Worm (Caenorhabditis elegans): ENCODE measurements around the gene srbc-84.
A peak's percentile ranks its signal among the peaks of the same experiment; 100 is the strongest.

Gene srbc-84

ce11 chrV:16287619-16288018 is 11.2 kb upstream of the srbc-84 start, which contains the start of gene F28G4.3:
TSS of gene F28G4.3 (minus strand) at chrV:16287719.
- TF ChIP-seq elt-3 (tag; optimal IDR thresholded peaks at IDR 0.05) (no peak), snpc-4 (tag; optimal IDR thresholded peaks at IDR 0.05) (no peak), nhr-77 (tag; optimal IDR thresholded peaks at IDR 0.05) (no peak), pha-4 (tag; optimal IDR thresholded peaks at IDR 0.05) (no peak), egl-27 (tag; optimal IDR thresholded peaks at IDR 0.05) (no peak), eor-1 (tag; optimal IDR thresholded peaks at IDR 0.05) (no peak), nhr-28 (tag; optimal IDR thresholded peaks at IDR 0.05) (no peak), pqm-1 (tag; optimal IDR thresholded peaks at IDR 0.05) (no peak), sea-2 (GFP tag; optimal IDR thresholded peaks at IDR 0.05) (no peak), nfya-1 (tag; optimal IDR thresholded peaks at IDR 0.05; ENCODE audit: insufficient read depth) (no peak), nhr-25 (tag; optimal IDR thresholded peaks at IDR 0.05) (no peak), skn-1 (tag; optimal IDR thresholded peaks at IDR 0.05) (no peak)

ce11 chrV:16292409-16292808 is 6.4 kb upstream of the srbc-84 start, which contains the start of gene oac-5:
TSS of gene oac-5 (plus strand) at chrV:16292709.
- TF ChIP-seq elt-2 (tag; optimal IDR thresholded peaks at IDR 0.05) (peak; percentile 42), aly-2 (tag; optimal IDR thresholded peaks at IDR 0.05) (no peak), pqm-1 (tag; optimal IDR thresholded peaks at IDR 0.05) (peak; percentile 12)

- TF ChIP-seq fkh-2 (tag; optimal IDR thresholded peaks at IDR 0.05) (no peak), aly-2 (tag; optimal IDR thresholded peaks at IDR 0.05) (no peak), eor-1 (tag; optimal IDR thresholded peaks at IDR 0.05) (no peak), nhr-77 (tag; optimal IDR thresholded peaks at IDR 0.05) (no peak), elt-2 (tag; optimal IDR thresholded peaks at IDR 0.05) (no peak), jun-1 (tag; optimal IDR thresholded peaks at IDR 0.05) (no peak), lin-15B (tag; optimal IDR thresholded peaks at IDR 0.05) (no peak), nhr-237 (tag; optimal IDR thresholded peaks at IDR 0.05) (no peak), mdl-1 (tag; optimal IDR thresholded peaks at IDR 0.05) (no peak), pha-4 (tag; optimal IDR thresholded peaks at IDR 0.05) (no peak), nfya-1 (tag; optimal IDR thresholded peaks at IDR 0.05; ENCODE audit: insufficient read depth) (no peak), elt-3 (tag; optimal IDR thresholded peaks at IDR 0.05) (no peak), lsy-12 (tag; optimal IDR thresholded peaks at IDR 0.05) (no peak), nhr-11 (tag; optimal IDR thresholded peaks at IDR 0.05) (no peak), tbx-2 (tag; optimal IDR thresholded peaks at IDR 0.05) (no peak), unc-39 (tag; optimal IDR thresholded peaks at IDR 0.05) (no peak)
Observed at ce11 chrV:16297070-16297469, 1.7 kb upstream of the srbc-84 start, which contains the start of gene srbc-83. TSS of gene srbc-83 (plus strand) at chrV:16297370.

ce11 chrV:16299834-16300233 is 1.1 kb downstream of the srbc-84 start:
- TF ChIP-seq lin-39 (tag; optimal IDR thresholded peaks at IDR 0.05) (no peak), ZK546.5 (tag; optimal IDR thresholded peaks at IDR 0.05) (no peak), ztf-4 (tag; optimal IDR thresholded peaks at IDR 0.05) (no peak), fkh-2 (tag; optimal IDR thresholded peaks at IDR 0.05) (no peak), nhr-43 (tag; optimal IDR thresholded peaks at IDR 0.05; ENCODE audit: poor library complexity, severe bottlenecking) (no peak)

ce11 chrV:16300276-16300675 is 1.5 kb downstream of the srbc-84 start, which contains the start of gene srbc-82:
TSS of gene srbc-82 (plus strand) at chrV:16300576.
- TF ChIP-seq mml-1 (tag; optimal IDR thresholded peaks at IDR 0.05) (no peak), ZK546.5 (tag; optimal IDR thresholded peaks at IDR 0.05) (no peak), ztf-11 (tag; optimal IDR thresholded peaks at IDR 0.05) (no peak), nhr-76 (tag; optimal IDR thresholded peaks at IDR 0.05) (no peak), nhr-67 (tag; optimal IDR thresholded peaks at IDR 0.05) (no peak), skn-1 (tag; optimal IDR thresholded peaks at IDR 0.05) (no peak), ceh-9 (tag; optimal IDR thresholded peaks at IDR 0.05) (no peak), nhr-237 (tag; optimal IDR thresholded peaks at IDR 0.05) (no peak), ama-1 (optimal IDR thresholded peaks at IDR 0.05) (no peak), pqm-1 (tag; optimal IDR thresholded peaks at IDR 0.05) (no peak), ztf-4 (tag; optimal IDR thresholded peaks at IDR 0.05) (no peak)

- TF ChIP-seq nhr-237 (tag; optimal IDR thresholded peaks at IDR 0.05): no peak
- peak; percentile 60 for TF ChIP-seq pqm-1 (tag; optimal IDR thresholded peaks at IDR 0.05)
- TF ChIP-seq sea-2 (GFP tag; optimal IDR thresholded peaks at IDR 0.05): no peak
- no peak for TF ChIP-seq mml-1 (tag; optimal IDR thresholded peaks at IDR 0.05)
- no peak for TF ChIP-seq pha-4 (tag; optimal IDR thresholded peaks at IDR 0.05)
- no peak for TF ChIP-seq nfya-1 (tag; optimal IDR thresholded peaks at IDR 0.05; ENCODE audit: insufficient read depth)
- TF ChIP-seq unc-39 (tag; optimal IDR thresholded peaks at IDR 0.05): no peak
- no peak for TF ChIP-seq elt-3 (tag; optimal IDR thresholded peaks at IDR 0.05)
- no peak for TF ChIP-seq lin-15B (tag; optimal IDR thresholded peaks at IDR 0.05)
- TF ChIP-seq zag-1 (tag; optimal IDR thresholded peaks at IDR 0.05): no peak
- no peak for TF ChIP-seq ztf-4 (tag; optimal IDR thresholded peaks at IDR 0.05)
- TF ChIP-seq jun-1 (tag; optimal IDR thresholded peaks at IDR 0.05): no peak
- peak; percentile 58 for TF ChIP-seq elt-2 (tag; optimal IDR thresholded peaks at IDR 0.05)
- TF ChIP-seq fos-1 (tag; optimal IDR thresholded peaks at IDR 0.05): no peak
Observed at ce11 chrV:16302439-16302838, 3.7 kb downstream of the srbc-84 start, which contains the start of the genes C31A11.13 and oac-6. TSS of gene C31A11.13 (minus strand) at chrV:16302551. TSS of gene oac-6 (plus strand) at chrV:16302717.
